Fruit fly (Drosophila melanogaster) whole organism, prepupa: Measurements from ENCODE around the gene MTF-1.

Experiments used
- CG16779 ChIP-seq: fragments of 200-800 bp; sonication (Bioruptor generic); optimal IDR thresholded peaks from 3 replicates; lab custom pipeline; 2017; ENCODE audit warnings: missing biosample characterization, mild to moderate bottlenecking, missing genetic modification characterization
- CG32006 ChIP-seq: fragments of 200-800 bp; sonication (Bioruptor generic); optimal IDR thresholded peaks from 3 replicates; lab custom pipeline; 2017; ENCODE audit warnings: missing biosample characterization, mild to moderate bottlenecking, missing genetic modification characterization
- CG3919 ChIP-seq: fragments of 200-800 bp; sonication (Bioruptor generic); optimal IDR thresholded peaks from 3 replicates; lab custom pipeline; 2016; ENCODE audit warnings: missing biosample characterization, missing genetic modification characterization
- CG6163 ChIP-seq: fragments of 200-800 bp; sonication (Bioruptor generic); IDR thresholded peaks from 3 replicates; pipeline ENCODE4 v1.3.6; 2022; ENCODE audit warnings: missing biosample characterization, missing genetic modification characterization
- Eip93F ChIP-seq: fragments of 200-800 bp; sonication (Bioruptor generic); optimal IDR thresholded peaks from 2 replicates; lab custom pipeline; 2016; ENCODE audit warnings: missing biosample characterization, mild to moderate bottlenecking, missing genetic modification characterization
- Gug ChIP-seq: fragments of 200-800 bp; sonication (Bioruptor generic); IDR thresholded peaks from 2 replicates; pipeline ENCODE4 v1.3.6; 2022; ENCODE audit warnings: missing biosample characterization, missing genetic modification characterization
- Hr39 ChIP-seq: fragments of 200-800 bp; sonication (Bioruptor generic); optimal IDR thresholded peaks from 2 replicates; lab custom pipeline; 2016; ENCODE audit warnings: missing biosample characterization, missing genetic modification characterization
- Hr4 ChIP-seq: fragments of 200-800 bp; sonication (Bioruptor generic); optimal IDR thresholded peaks from 3 replicates; lab custom pipeline; 2016; ENCODE audit warnings: missing biosample characterization, missing genetic modification characterization
- Sox102F ChIP-seq: fragments of 200-800 bp; sonication (Bioruptor generic); optimal IDR thresholded peaks from 2 replicates; lab custom pipeline; 2016; ENCODE audit warnings: missing biosample characterization, mild to moderate bottlenecking, missing genetic modification characterization
- cyc ChIP-seq: fragments of 200-800 bp; sonication (Bioruptor generic); optimal IDR thresholded peaks from 3 replicates; lab custom pipeline; 2016; ENCODE audit warnings: missing biosample characterization, missing genetic modification characterization

DNA sequence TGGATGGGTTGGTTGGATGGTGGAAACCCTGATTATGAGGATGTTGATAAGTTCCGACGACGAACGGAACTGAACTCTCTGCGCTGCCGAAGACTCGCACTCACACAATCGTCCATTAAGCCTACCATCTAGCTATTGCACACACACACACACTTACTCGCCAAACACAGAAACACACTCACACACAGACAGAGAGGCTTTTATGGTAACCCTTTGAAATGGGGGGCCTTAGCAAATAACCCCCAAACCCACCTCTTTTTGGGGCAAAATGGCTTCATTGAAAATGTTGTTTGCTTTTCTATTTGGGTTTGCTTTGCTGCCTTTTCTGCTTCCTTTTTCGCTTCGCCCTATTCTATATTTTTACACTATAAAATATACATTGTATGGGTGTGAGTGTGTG, 39.0 kb downstream of the MTF-1 start:
- no peak for TF ChIP-seq Gug
- TF ChIP-seq cyc (GFP tag; lab: Kevin White, UChicago), result no peak
- no peak for TF ChIP-seq CG3919 (GFP tag; lab: Kevin White, UChicago)
- TF ChIP-seq CG6163 (GFP tag; lab: Robert Waterston, UW), result no peak
- TF ChIP-seq Hr39 (GFP tag; lab: Kevin White, UChicago), result no peak
- TF ChIP-seq Eip93F (GFP tag; lab: Kevin White, UChicago), result no peak
- TF ChIP-seq Sox102F (GFP tag; lab: Kevin White, UChicago), result no peak
- no peak for TF ChIP-seq CG32006 (GFP tag; lab: Kevin White, UChicago)
- no peak for TF ChIP-seq CG16779
- no peak for TF ChIP-seq Hr4 (GFP tag; lab: Kevin White, UChicago)
